Fruit fly (Drosophila melanogaster): ENCODE results near the gene spir.
A peak's percentile ranks its signal among the peaks of the same experiment; 100 is the strongest.

Gene spir

DNA sequence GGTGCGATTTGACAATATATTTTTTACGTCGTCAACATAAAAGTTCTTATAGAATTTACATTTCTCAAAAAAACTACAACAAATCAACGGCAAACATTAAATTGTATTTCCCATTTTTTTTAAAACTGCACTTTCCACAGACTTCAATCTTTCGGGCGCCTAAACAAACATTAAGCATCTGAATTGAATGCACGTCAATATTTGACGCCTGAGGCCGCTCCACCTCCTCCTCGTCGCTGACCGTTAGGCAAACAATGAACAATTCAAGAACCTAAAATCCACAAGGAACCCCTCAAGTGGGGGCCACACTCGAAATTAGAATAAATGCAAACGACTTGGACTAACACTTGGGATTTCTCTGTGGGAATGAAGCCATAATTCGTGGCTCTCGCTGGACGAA lies 16.4 kb downstream of the spir start (continued):
- TF ChIP-seq CG8089 (GFP tag; optimal IDR thresholded peaks at IDR 0.05) = peak; percentile 18
- TF ChIP-seq Asciz (GFP tag; optimal IDR thresholded peaks at IDR 0.05) = peak; percentile 26
- TF ChIP-seq Camta (GFP tag; optimal IDR thresholded peaks at IDR 0.05) = peak; percentile 22
- no peak for TF ChIP-seq jumu (GFP tag; optimal IDR thresholded peaks at IDR 0.05)
- peak; percentile 3 for TF ChIP-seq org-1 (GFP tag; optimal IDR thresholded peaks at IDR 0.05)
- TF ChIP-seq oc (tag; optimal IDR thresholded peaks at IDR 0.05) = peak; percentile 37
- peak; percentile 32 for TF ChIP-seq CG15696 (tag; optimal IDR thresholded peaks at IDR 0.05)
- peak; percentile 10 for TF ChIP-seq CG8388 (GFP tag; optimal IDR thresholded peaks at IDR 0.05)
- 0 out of 3 replicates have a peak, but pooled peaks have one; percentile 26 for TF ChIP-seq CG34422 (GFP tag; IDR thresholded peaks at IDR 0.05)
- peak; percentile 61 for TF ChIP-seq Xrp1 (GFP tag; IDR thresholded peaks at IDR 0.05)
- no peak for TF ChIP-seq Bgb (GFP tag; IDR thresholded peaks at IDR 0.05; ENCODE audit: partially characterized antibody)
- TF ChIP-seq CG7987 (GFP tag; optimal IDR thresholded peaks at IDR 0.05) = peak; percentile 11
- no peak for TF ChIP-seq CG42726 (GFP tag; IDR thresholded peaks at IDR 0.05; ENCODE audit: partially characterized antibody)
- TF ChIP-seq dmrt11E (tag; optimal IDR thresholded peaks at IDR 0.05) = peak; percentile 65
- 0 out of 2 replicates have a peak, but pooled peaks have one; percentile 16 for TF ChIP-seq vvl (GFP tag; IDR thresholded peaks at IDR 0.05)
- TF ChIP-seq danr (GFP tag; IDR thresholded peaks at IDR 0.05) = no peak
- no peak for TF ChIP-seq CG10274 (GFP tag; optimal IDR thresholded peaks at IDR 0.05)
- TF ChIP-seq PHDP (tag; optimal IDR thresholded peaks at IDR 0.05) = peak; percentile 14
- peak; percentile 78; the same call in 2 of the 3 replicates for TF ChIP-seq otp (GFP tag; IDR thresholded peaks at IDR 0.05)
- no peak for TF ChIP-seq ase (GFP tag; IDR thresholded peaks at IDR 0.05)
- no peak for TF ChIP-seq CG13287 (GFP tag; IDR thresholded peaks at IDR 0.05; ENCODE audit: partially characterized antibody)
- no peak for TF ChIP-seq CG4282 (GFP tag; optimal IDR thresholded peaks at IDR 0.05)
- TF ChIP-seq CG18619 (GFP tag; optimal IDR thresholded peaks at IDR 0.05) = peak; percentile 4
- peak in 1 of 3 experiments; percentile 37 for TF ChIP-seq lola (GFP tag; optimal IDR thresholded peaks at IDR 0.05)
- TF ChIP-seq wek (GFP tag; optimal IDR thresholded peaks at IDR 0.05) = peak; percentile 64
- TF ChIP-seq Neu2 (GFP tag; optimal IDR thresholded peaks at IDR 0.05; ENCODE audit: borderline replicate concordance) = no peak
- TF ChIP-seq CG1529 (GFP tag; optimal IDR thresholded peaks at IDR 0.05) = peak; percentile 34
- peak; percentile 43 for TF ChIP-seq CG17359 (tag; optimal IDR thresholded peaks at IDR 0.05)
- TF ChIP-seq CG2199 (GFP tag; IDR thresholded peaks at IDR 0.05) = 0 out of 3 replicates have a peak, but pooled peaks have one; percentile 20
- TF ChIP-seq CG18764 (GFP tag; optimal IDR thresholded peaks at IDR 0.05) = peak; percentile 20
- TF ChIP-seq Hr78 (GFP tag; optimal IDR thresholded peaks at IDR 0.05) = no peak
- TF ChIP-seq CG6654 (GFP tag; optimal IDR thresholded peaks at IDR 0.05) = no peak
- TF ChIP-seq Vsx1 (GFP tag; optimal IDR thresholded peaks at IDR 0.05) = peak; percentile 21
- peak; percentile 67 for TF ChIP-seq CG3407 (GFP tag; optimal IDR thresholded peaks at IDR 0.05)
- peak; percentile 67 for TF ChIP-seq ATbp (GFP tag; optimal IDR thresholded peaks at IDR 0.05)
- TF ChIP-seq sob (GFP tag; IDR thresholded peaks at IDR 0.05) = no peak
- no peak for TF ChIP-seq CG6854 (GFP tag; optimal IDR thresholded peaks at IDR 0.05)
- TF ChIP-seq her (GFP tag; optimal IDR thresholded peaks at IDR 0.05) = no peak
- peak; percentile 43 for TF ChIP-seq Sox102F (GFP tag; optimal IDR thresholded peaks at IDR 0.05)
- no peak for TF ChIP-seq scrt (GFP tag; optimal IDR thresholded peaks at IDR 0.05)
- TF ChIP-seq ap (GFP tag; IDR thresholded peaks at IDR 0.05) = 0 out of 2 replicates have a peak, but pooled peaks have one; percentile 13
- peak; percentile 40 for TF ChIP-seq gem (tag; optimal IDR thresholded peaks at IDR 0.05)
- TF ChIP-seq CG2875 (GFP tag; optimal IDR thresholded peaks at IDR 0.05) = peak; percentile 69
- peak; percentile 61; the same call in 2 of the 3 replicates for TF ChIP-seq ci (GFP tag; IDR thresholded peaks at IDR 0.05)
- TF ChIP-seq D (optimal IDR thresholded peaks at IDR 0.05) = no peak
- peak; percentile 55 for TF ChIP-seq D (GFP tag; optimal IDR thresholded peaks at IDR 0.05)
- TF ChIP-seq gsb-n (tag; optimal IDR thresholded peaks at IDR 0.05) = peak; percentile 57
- peak; percentile 12 for TF ChIP-seq Usf (GFP tag; optimal IDR thresholded peaks at IDR 0.05)
- no peak for TF ChIP-seq phol (tag; optimal IDR thresholded peaks at IDR 0.05)

All from whole organism, embryonic.